Fruit fly (Drosophila melanogaster) whole organism, wandering third instar larva: ENCODE data around the gene CG32052.

Source experiments
- CG32264 ChIP-seq: fragments of 200-800 bp; sonication (Bioruptor generic); optimal IDR thresholded peaks from 2 replicates; lab custom pipeline; 2016; ENCODE audit warnings: missing biosample characterization, missing genetic modification characterization
- Dfd ChIP-seq: fragments of >200 bp; optimal IDR thresholded peaks from 2 replicates; lab custom pipeline; 2017; ENCODE audit warnings: missing biosample characterization, missing genetic modification characterization
- Hr78 ChIP-seq: fragments of >200 bp; optimal IDR thresholded peaks from 2 replicates; lab custom pipeline; 2017; ENCODE audit warnings: missing biosample characterization, missing genetic modification characterization
- Hr83 ChIP-seq: fragments of 200-300 bp; sonication (Bioruptor generic); optimal IDR thresholded peaks from 2 replicates; lab custom pipeline; 2016; ENCODE audit warnings: missing biosample characterization, mild to moderate bottlenecking, missing genetic modification characterization, moderate library complexity; ENCODE audit not compliant: poor library complexity, severe bottlenecking
- Jra ChIP-seq: sonication (Bioruptor generic); optimal IDR thresholded peaks from 2 replicates; lab custom pipeline; 2016; ENCODE audit warnings: missing biosample characterization, missing genetic modification characterization
- dmrt93B ChIP-seq: fragments of 200-800 bp; sonication (Bioruptor generic); optimal IDR thresholded peaks from 2 replicates; lab custom pipeline; 2018; ENCODE audit warnings: missing biosample characterization, mild to moderate bottlenecking, missing genetic modification characterization
- dsf ChIP-seq: sonication (Bioruptor generic); optimal IDR thresholded peaks from 2 replicates; lab custom pipeline; 2016; ENCODE audit warnings: missing biosample characterization, missing genetic modification characterization, borderline replicate concordance
- h ChIP-seq: fragments of 200-800 bp; sonication (Bioruptor generic); optimal IDR thresholded peaks from 3 replicates; lab custom pipeline; 2016; ENCODE audit warnings: missing biosample characterization, mild to moderate bottlenecking, missing genetic modification characterization
- pan ChIP-seq: fragments of >200 bp; optimal IDR thresholded peaks from 2 replicates; lab custom pipeline; 2017
- psq ChIP-seq: fragments of 200-800 bp; sonication (Bioruptor generic); optimal IDR thresholded peaks from 3 replicates; lab custom pipeline; 2017; ENCODE audit warnings: missing biosample characterization, mild to moderate bottlenecking, missing genetic modification characterization, moderate library complexity
- sv ChIP-seq: fragments of 200-800 bp; sonication (Bioruptor generic); optimal IDR thresholded peaks from 3 replicates; lab custom pipeline; 2016; ENCODE audit warnings: missing biosample characterization, missing genetic modification characterization

- TF ChIP-seq pan (lab: Kevin White, UChicago) (no peak), Hr78 (GFP tag; lab: Kevin White, UChicago) (no peak), Hr83 (GFP tag; lab: Kevin White, UChicago) (no peak), CG32264 (GFP tag; lab: Kevin White, UChicago) (no peak), Dfd (GFP tag; lab: Kevin White, UChicago) (no peak), dsf (no peak), h (GFP tag; lab: Kevin White, UChicago) (no peak), psq (no peak), Jra (GFP tag; lab: Kevin White, UChicago) (no peak), dmrt93B (GFP tag; lab: Kevin White, UChicago) (no peak), sv (GFP tag; lab: Kevin White, UChicago) (no peak)
Measured at dm6 chr3L:9813345-9813897, 26.6 kb downstream of the CG32052 start, which contains the start of gene CG43897.
